Fruit fly (Drosophila melanogaster): ENCODE results near the gene lilli.

Gene lilli

DNA sequence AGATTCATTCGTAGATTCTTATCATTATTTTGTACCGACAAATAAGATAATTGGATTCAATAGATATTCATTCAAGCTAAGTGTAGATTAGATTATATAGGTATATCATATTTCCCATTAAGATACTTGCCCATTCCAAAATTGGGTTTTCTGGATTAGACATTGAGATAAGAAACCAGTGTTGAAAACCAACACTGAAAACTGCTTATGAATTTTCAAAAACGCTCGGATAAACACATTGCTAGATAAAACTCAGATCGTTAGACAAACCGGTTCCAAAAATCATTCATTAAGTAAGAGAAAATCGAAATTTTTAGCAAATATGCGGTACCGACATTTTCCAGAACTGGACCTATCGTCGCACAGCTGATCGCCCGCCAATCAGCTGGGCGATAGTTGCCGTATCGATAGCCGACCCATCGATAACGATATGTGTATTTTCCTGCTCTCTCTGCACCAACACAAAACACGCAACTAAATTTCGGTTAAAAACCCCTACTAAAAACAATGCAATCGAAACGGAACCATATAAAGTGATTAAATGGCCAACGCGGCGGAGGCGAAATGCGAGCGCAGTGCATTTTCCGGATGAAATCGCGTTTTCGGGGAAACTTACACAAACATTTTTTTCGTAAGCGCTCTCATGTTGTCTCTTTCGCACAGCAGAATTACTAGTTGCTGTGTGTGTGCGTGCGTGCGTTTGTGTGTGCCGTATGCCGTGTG is at the start of gene lilli, which contains the start of gene NTPase:
lilli (plus strand) TSS at position 427 of the 723 bp plus-strand sequence.
NTPase (minus strand) TSS at position 348 of the 723 bp plus-strand sequence.
- no peak for TF ChIP-seq noc (tag; optimal IDR thresholded peaks at IDR 0.05)

DNA sequence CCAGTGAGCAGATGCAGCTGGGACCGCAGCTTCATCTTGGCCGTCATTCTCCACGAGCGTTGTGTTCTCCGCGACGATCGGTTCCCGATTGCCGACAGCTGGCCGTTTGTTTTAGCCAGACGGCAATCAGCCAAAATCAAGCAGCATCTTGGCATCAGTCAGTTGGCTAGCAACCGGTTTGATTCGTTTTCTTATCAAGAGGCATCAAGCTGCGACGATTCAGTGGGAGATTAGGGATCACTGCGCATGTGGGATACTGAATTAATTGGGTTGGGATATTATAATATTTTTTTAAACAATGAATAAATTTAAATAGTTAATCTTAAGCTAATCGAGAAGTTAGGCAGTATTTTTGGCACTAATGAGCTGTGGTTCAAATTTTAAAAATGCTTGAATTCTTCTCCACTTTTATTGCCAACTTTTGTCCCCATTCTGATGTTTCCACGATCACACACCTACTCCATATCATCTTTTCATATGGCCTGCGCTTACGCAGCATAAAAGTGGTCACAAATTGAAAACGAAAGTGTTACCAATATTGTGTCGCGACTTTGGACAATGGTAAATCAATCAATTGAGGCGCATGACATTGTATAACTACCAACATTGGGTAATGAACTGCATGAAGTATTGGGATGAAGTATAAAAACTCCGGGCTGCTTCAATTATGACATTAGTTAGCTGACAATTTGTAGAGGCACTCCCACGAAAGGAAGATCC is 47.8 kb upstream of the lilli start, which contains the start of the genes CG3119 and Cpr23B:
CG3119 (minus strand) TSS at position 92 of the 720 bp plus-strand sequence.
Cpr23B (plus strand) TSS at position 670 of the 720 bp plus-strand sequence.
- no peak for TF ChIP-seq noc (tag; optimal IDR thresholded peaks at IDR 0.05)

DNA sequence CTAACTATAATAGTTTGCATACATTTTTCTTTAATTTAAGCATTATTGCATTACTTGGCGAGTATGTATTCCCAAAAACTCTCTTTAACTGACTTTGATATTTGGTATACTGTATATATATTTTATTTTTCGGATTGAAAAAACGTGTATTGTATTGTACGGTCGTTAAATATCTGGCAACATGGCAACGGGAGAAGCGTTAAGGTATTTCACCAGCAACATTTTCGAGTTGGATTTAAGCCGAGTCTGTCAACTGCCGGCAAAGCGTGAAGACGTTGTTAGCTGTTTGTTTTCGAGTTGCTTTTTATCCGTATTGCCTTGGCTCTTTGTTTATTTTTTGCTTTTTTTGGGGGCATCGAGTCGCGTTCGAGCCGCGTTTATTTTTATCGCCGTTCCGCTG is 45.9 kb upstream of the lilli start, which contains the start of gene CG2975:
CG2975 (plus strand) TSS at position 275 of the 400 bp plus-strand sequence.
- TF ChIP-seq noc (tag; optimal IDR thresholded peaks at IDR 0.05): no peak

DNA sequence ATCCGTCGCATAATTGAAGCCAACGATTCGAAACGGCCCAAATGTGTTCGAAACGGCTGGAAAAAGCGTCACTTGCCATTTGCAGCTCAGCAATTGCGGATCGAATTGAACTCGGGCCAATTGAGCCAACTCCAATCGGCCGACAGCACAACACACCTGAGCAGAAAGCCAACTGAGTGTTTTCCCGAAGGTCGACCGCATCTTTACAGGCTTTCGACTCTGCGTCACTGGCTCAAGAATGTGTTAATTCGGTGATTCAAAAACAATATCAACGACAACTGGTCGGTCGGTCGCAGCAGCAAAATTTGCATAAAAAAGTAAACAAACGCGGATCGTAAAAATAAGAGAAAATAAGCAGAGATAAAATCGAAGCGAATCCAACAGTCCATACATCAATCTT is 45.4 kb upstream of the lilli start:
- TF ChIP-seq noc (tag; optimal IDR thresholded peaks at IDR 0.05): no peak

DNA sequence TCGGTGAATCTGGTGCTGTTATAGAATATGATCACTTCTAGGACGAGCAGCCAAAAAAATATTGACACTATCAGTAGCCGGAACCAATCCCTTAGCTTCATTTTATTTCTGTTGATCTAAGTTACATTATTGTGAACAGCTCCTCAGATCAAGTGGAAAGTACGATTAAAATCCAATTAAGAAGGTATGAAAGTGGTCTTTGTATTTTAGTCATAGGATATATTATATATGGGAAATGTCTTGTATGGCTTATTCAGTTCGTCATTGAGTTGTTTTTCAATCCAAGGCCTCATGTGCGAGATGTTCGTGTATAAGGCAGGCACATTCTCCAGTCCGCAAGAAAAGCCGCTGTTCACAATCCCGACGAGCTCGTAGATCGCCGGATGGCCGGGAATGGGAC is 41.3 kb upstream of the lilli start, which contains the start of gene CG18558:
CG18558 (minus strand) TSS at position 101 of the 400 bp plus-strand sequence.
- TF ChIP-seq noc (tag; optimal IDR thresholded peaks at IDR 0.05): no peak

DNA sequence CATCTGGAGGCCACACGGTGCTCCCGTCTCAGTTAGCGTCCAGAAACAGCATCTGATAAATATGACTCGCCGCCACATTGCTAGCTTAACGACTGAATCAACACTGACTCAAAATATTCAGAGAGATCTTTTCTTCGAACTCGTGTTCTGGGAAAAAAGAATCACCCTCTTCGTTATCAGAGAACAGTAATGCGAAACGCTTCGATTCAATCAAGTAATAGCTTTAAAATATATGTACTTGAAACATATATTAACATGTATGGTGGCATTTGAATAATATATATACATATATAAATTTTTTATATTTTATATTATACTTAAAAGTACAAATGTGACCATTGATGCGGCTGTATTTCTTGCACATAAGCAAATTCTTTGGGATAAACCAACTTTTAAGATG is 40.1 kb upstream of the lilli start, which contains the start of gene CG18557:
CG18557 (minus strand) TSS at position 101 of the 400 bp plus-strand sequence.
- no peak for TF ChIP-seq noc (tag; optimal IDR thresholded peaks at IDR 0.05)

DNA sequence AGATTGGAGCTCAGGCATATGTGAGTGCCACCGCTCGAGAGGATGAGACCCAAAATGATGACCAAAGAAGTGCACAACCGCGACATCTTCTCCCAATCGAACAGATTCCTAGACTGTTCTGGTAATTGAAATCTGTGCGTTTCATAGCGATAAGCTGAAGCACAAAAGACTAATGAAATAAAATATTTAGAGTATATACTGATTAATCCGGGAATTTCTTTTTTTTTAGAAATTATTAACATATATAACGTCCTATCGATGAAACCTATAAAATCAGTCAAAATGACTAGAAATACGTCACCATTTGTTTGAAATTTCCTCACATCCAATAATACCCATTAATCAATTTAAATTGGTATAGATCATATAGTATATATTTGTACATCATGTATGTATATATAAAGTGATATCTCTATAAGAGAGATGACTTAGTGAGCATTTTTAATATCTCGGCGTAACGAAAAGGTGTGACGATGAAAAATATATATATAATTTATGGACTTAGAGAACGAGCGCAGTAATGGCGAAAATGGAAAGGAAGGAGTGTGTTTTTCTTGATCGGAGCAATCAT is 38.5 kb upstream of the lilli start, which contains the start of the genes CG3117 and CG2983:
CG3117 (minus strand) TSS at position 101 of the 571 bp plus-strand sequence.
CG2983 (plus strand) TSS at position 521 of the 571 bp plus-strand sequence.
- TF ChIP-seq noc (tag; optimal IDR thresholded peaks at IDR 0.05): no peak

DNA sequence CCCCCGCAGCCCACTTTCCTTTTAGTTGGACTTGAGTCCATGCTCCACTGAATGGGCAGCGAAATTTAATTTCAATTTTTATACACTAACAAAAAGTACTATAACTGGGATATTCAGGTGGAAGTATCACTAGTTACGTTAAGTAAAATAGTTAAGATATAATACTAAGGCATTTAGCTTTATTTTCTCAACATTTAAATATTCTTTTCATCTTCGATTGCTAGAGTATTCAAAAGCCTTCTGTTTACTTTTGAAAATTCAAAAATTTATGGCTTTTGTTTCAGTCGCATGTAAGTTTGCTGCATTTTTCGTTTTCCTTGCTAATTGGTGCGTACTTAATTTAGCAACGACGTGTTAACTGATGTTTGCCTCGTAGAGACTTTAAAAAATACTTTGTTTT is 34.1 kb upstream of the lilli start:
- no peak for TF ChIP-seq noc (tag; optimal IDR thresholded peaks at IDR 0.05)

DNA sequence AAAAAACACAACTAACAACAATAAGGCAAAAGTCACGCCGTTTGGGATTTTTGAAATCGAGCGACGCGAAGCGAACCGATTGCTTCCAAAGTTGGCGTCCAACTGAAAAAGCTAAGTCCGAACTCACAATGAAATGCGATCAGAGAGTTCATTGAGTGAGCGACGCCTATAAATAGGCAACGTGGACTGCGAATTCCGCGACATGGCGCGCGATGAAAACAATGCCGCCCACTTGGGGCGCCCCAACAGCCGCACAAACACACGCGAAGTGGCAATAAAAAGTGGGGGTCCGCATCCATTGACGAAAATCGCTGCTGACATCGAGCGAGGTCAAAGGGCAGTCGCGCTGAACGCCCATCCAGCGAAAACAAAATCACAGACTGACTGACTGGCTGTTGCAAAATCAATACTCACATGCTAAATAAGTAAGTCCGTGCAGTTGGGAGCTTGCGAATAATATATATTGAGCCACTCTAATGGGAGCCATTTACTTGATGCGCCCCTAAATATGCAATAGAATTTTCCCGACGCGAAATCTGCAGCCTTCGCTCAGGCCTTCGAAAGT is 30.4 kb upstream of the lilli start:
- no peak for TF ChIP-seq noc (tag; optimal IDR thresholded peaks at IDR 0.05)

DNA sequence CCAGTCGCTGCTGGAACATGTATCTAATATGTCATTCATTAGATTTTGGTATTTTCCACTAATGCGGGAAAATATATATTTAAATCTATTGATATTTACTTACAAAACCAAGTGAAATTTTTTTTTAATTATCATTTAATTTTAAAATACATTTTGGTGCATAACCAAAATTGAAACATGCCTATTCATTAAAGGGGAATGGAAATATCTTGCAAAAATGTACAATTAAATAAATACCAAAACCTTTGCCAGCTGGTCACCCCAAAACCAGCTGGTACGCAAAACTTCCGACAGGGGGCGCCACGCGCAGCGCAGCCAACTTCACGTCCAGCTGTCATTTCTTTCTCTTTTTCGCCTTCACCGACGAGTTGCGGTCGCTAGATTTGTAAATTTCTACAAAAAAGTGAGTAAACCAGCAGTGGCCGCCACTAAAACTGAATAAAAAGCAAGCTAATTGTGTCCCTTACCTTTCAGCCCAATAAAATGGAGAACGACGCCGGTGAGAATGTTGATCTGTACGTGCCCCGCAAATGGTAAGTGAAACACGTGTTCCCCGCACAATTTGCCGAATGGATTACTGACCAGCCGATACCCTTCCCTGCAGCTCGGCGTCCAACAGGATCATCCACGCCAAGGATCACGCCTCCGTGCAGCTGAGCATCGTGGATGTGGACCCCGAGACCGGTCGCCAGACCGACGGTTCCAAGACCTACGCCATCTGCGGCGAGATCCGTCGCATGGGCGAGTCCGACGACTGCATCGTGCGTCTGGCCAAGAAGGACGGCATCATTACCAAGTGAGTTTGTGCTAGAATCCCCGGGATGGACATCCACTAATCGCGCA is 29.7 kb upstream of the lilli start, which contains the start of the genes CG3104 and RpS21:
CG3104 (minus strand) TSS at position 6 of the 843 bp plus-strand sequence.
RpS21 (plus strand) TSS at position 298 of the 843 bp plus-strand sequence.
- TF ChIP-seq noc (tag; optimal IDR thresholded peaks at IDR 0.05): peak; percentile 42

DNA sequence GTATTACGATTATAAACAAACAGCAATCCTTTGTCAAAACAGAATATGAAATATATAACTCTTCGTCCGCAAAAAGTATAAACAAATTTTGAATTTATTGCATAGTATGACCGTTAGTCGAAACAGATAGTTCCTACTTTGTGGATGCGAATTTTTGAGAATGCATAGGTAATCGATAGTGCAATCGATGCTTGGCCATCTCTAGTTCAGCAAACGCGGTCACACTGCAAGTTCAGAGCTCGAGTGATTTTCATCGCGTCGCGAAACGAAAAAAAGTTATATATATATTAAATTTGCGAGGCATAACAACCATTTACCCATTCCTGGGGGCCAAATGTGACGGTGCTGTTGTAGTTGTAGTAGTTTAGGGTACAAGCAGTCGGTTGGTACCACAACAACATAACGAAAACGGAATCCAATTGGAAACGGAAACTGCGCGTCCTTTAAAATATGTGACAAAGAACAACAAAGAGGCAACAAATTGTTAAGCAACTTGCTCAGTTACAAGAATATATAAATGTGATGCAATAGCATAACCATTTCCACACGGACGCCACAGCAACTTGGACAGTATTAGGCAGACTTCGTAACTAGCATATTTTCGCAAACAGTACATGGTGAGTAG is 28.7 kb upstream of the lilli start, which contains the start of gene CG2991:
CG2991 (plus strand) TSS at position 205 of the 625 bp plus-strand sequence.
- peak; percentile 21 for TF ChIP-seq noc (tag; optimal IDR thresholded peaks at IDR 0.05)

DNA sequence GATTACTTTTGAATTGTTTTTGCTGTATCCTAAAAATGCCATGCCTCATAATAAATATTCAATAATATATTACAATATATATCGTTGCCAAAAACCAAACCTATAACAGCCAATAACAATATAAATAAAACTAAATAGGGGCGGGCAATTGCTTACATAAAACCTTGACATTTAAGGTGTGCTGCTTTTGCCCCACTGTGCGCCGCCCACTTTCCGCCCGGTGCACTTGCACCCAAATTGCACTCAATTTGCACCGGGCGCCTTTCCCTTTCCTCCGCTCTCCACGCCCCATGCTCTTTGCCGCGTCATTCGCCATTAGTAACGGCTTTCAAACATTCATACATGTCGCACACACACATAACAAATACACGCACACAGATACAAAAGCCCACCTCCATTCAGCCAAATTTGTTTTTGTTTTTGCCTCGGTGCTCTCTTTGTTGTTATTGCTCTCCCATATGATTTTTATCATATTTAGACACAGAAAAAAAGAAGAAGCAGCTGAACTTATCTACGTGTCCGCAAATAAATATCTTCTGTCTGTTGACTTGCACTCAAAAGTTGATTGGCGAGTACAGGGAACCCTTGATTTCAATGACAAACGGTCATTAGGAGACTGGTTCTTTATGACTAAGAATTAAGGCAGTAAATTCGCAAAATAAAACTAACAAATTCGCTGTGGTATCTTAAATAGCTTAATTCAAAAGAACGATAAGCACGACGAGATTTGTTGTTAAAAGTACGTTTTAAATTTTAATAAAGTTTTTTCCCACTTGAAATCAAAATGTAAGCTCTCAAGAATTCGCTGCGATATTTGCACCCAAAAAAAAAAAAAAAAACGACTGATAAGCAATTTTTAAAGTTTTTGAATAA is 27.6 kb upstream of the lilli start:
- TF ChIP-seq noc (tag; optimal IDR thresholded peaks at IDR 0.05): peak; percentile 62

Measured in whole organism, larva.